Worm (Caenorhabditis elegans) whole organism, L1 larva: ENCODE results near the gene polh-1.

ENCODE experiments used
- C04F5.9 ChIP-seq: sonication (generic microtip); optimal IDR thresholded peaks from 2 replicates; lab custom pipeline; 2016; ENCODE audit warnings: missing genetic modification characterization, missing compliant biosample characterization
- C34B4.2 ChIP-seq: sonication (generic microtip); optimal IDR thresholded peaks from 2 replicates; lab custom pipeline; 2017; ENCODE audit warnings: mild to moderate bottlenecking, missing genetic modification characterization, missing compliant biosample characterization
- F16B12.6 ChIP-seq: fragments of 150-350 bp; optimal IDR thresholded peaks from 2 replicates; lab custom pipeline; 2014; ENCODE audit warnings: missing biosample characterization, missing genetic modification characterization
- aha-1 ChIP-seq: fragments of 150-350 bp; optimal IDR thresholded peaks from 2 replicates; lab custom pipeline; 2014; ENCODE audit warnings: missing biosample characterization, missing genetic modification characterization
- ama-1 ChIP-seq: fragments of 150-350 bp; optimal IDR thresholded peaks from 2 replicates; lab custom pipeline; 2014
- ceh-63 ChIP-seq: fragments of 200-800 bp; sonication (Bioruptor generic); optimal IDR thresholded peaks from 2 replicates; lab custom pipeline; 2018; ENCODE audit warnings: mild to moderate bottlenecking, missing genetic modification characterization, missing compliant biosample characterization
- ceh-90 ChIP-seq: sonication (generic microtip); optimal IDR thresholded peaks from 2 replicates; lab custom pipeline; 2016; ENCODE audit warnings: missing genetic modification characterization, missing compliant biosample characterization
- dpl-1 ChIP-seq, 3 experiments: fragments of 150-350 bp in 2 of 3; sonication (generic microtip) in 1 of 3; optimal IDR thresholded peaks; 2 replicates each; lab custom pipeline; 2014 to 2017; ENCODE audit warnings: missing biosample characterization in 3 of 3, missing genetic modification characterization in 3 of 3, missing genetic modification reagents in 3 of 3
- efl-1 ChIP-seq, 4 experiments: fragments of 150-350 bp; optimal IDR thresholded peaks in 3 of 4; peaks in 1 of 4; 1 replicate in 1 of 4; 2 replicates in 3 of 4; lab custom pipeline; 2014; ENCODE audit warnings: missing biosample characterization in 2 of 4, missing genetic modification characterization in 2 of 4, missing genetic modification reagents in 2 of 4
- efl-3 ChIP-seq: fragments of 200-800 bp; sonication (Bioruptor generic); optimal IDR thresholded peaks from 2 replicates; lab custom pipeline; 2018; ENCODE audit warnings: mild to moderate bottlenecking, missing genetic modification characterization, missing compliant biosample characterization
- egl-27 ChIP-seq, 2 experiments: fragments of 150-350 bp in 1 of 2; sonication (generic microtip); optimal IDR thresholded peaks; 3 replicates each; lab custom pipeline; 2017 to 2018; ENCODE audit warnings: missing biosample characterization in 2 of 2, missing genetic modification characterization in 2 of 2, missing genetic modification reagents in 2 of 2
- elt-2 ChIP-seq: sonication (generic microtip); optimal IDR thresholded peaks from 2 replicates; lab custom pipeline; 2016; ENCODE audit warnings: missing genetic modification characterization, mild to moderate bottlenecking, inconsistent platforms, missing compliant biosample characterization, missing genetic modification reagents
- elt-3 ChIP-seq, 6 experiments: fragments of 150-350 bp in 1 of 6; sonication (generic microtip); optimal IDR thresholded peaks; 2 replicates each; lab custom pipeline; 2017 to 2018; ENCODE audit warnings: missing biosample characterization in 6 of 6, missing genetic modification characterization in 6 of 6, inconsistent platforms in 1 of 6
- hlh-4 ChIP-seq: sonication (generic microtip); optimal IDR thresholded peaks from 2 replicates; lab custom pipeline; 2016; ENCODE audit warnings: mild to moderate bottlenecking, missing genetic modification characterization, missing compliant biosample characterization
- irx-1 ChIP-seq: sonication (generic microtip); optimal IDR thresholded peaks from 2 replicates; lab custom pipeline; 2016; ENCODE audit warnings: missing genetic modification characterization, missing compliant biosample characterization
- isw-1 ChIP-seq: fragments of 200-800 bp; sonication (Bioruptor generic); IDR thresholded peaks from 2 replicates; pipeline ENCODE4 v1.3.6; 2022; ENCODE audit warnings: missing genetic modification characterization, missing compliant biosample characterization
- jun-1 ChIP-seq: fragments of 150-350 bp; optimal IDR thresholded peaks from 2 replicates; lab custom pipeline; 2014; ENCODE audit warnings: missing biosample characterization, missing genetic modification reagents, missing genetic modification characterization
- lin-35 ChIP-seq, 2 experiments: fragments of 150-350 bp; optimal IDR thresholded peaks; 2 replicates each; lab custom pipeline; 2014; ENCODE audit warnings: missing biosample characterization in 2 of 2, missing genetic modification characterization in 2 of 2, missing genetic modification reagents in 2 of 2
- lin-39 ChIP-seq: fragments of 150-350 bp; optimal IDR thresholded peaks from 2 replicates; lab custom pipeline; 2014; ENCODE audit warnings: missing biosample characterization, missing genetic modification reagents, missing genetic modification characterization
- lsy-2 ChIP-seq, 2 experiments: fragments of 150-350 bp; optimal IDR thresholded peaks; 2 replicates each; lab custom pipeline; 2014; ENCODE audit warnings: missing biosample characterization in 2 of 2, missing genetic modification characterization in 2 of 2
- mdl-1 ChIP-seq, 2 experiments: fragments of 150-350 bp; optimal IDR thresholded peaks; 2 replicates each; lab custom pipeline; 2014 to 2017; ENCODE audit warnings: missing biosample characterization in 2 of 2, missing genetic modification characterization in 2 of 2, inconsistent platforms in 1 of 2
- mef-2 ChIP-seq: fragments of 150-350 bp; optimal IDR thresholded peaks from 2 replicates; lab custom pipeline; 2014; ENCODE audit warnings: missing biosample characterization, missing genetic modification characterization
- mep-1 ChIP-seq: fragments of 150-350 bp; optimal IDR thresholded peaks from 2 replicates; lab custom pipeline; 2014; ENCODE audit warnings: missing biosample characterization, missing genetic modification characterization
- nhr-47 ChIP-seq: sonication (generic microtip); optimal IDR thresholded peaks from 2 replicates; lab custom pipeline; 2016; ENCODE audit warnings: mild to moderate bottlenecking, missing genetic modification characterization, moderate library complexity, missing compliant biosample characterization
- nhr-76 ChIP-seq: sonication (generic microtip); optimal IDR thresholded peaks from 2 replicates; lab custom pipeline; 2017; ENCODE audit warnings: missing biosample characterization, missing genetic modification characterization
- nhr-84 ChIP-seq: sonication (generic microtip); optimal IDR thresholded peaks from 2 replicates; lab custom pipeline; 2017; ENCODE audit warnings: missing biosample characterization, missing genetic modification characterization
- nhr-85 ChIP-seq: sonication (generic microtip); peaks from one replicate; lab custom pipeline; 2016; ENCODE audit warnings: missing genetic modification characterization, inconsistent platforms, missing compliant biosample characterization
- nhr-90 ChIP-seq: sonication (generic microtip); optimal IDR thresholded peaks from 2 replicates; lab custom pipeline; 2016; ENCODE audit warnings: mild to moderate bottlenecking, missing genetic modification characterization, missing compliant biosample characterization; ENCODE audit not compliant: poor library complexity
- pag-3 ChIP-seq: sonication (generic microtip); optimal IDR thresholded peaks from 2 replicates; lab custom pipeline; 2017; ENCODE audit warnings: missing genetic modification characterization, mild to moderate bottlenecking, missing compliant biosample characterization, antibody characterized with exemption, borderline replicate concordance; ENCODE audit not compliant: insufficient read depth
- sptf-1 ChIP-seq: fragments of 150-350 bp; optimal IDR thresholded peaks from 2 replicates; lab custom pipeline; 2014; ENCODE audit warnings: missing biosample characterization, missing genetic modification characterization
- swsn-7 ChIP-seq: sonication (generic microtip); optimal IDR thresholded peaks from 2 replicates; lab custom pipeline; 2016; ENCODE audit warnings: missing genetic modification characterization, missing compliant biosample characterization
- unc-130 ChIP-seq: fragments of 150-350 bp; optimal IDR thresholded peaks from 2 replicates; lab custom pipeline; 2017; ENCODE audit warnings: missing biosample characterization, missing genetic modification characterization, inconsistent platforms
- unc-62 ChIP-seq: fragments of 150-350 bp; optimal IDR thresholded peaks from 2 replicates; lab custom pipeline; 2014; ENCODE audit warnings: missing biosample characterization, missing genetic modification reagents, missing genetic modification characterization
- vab-15 ChIP-seq: sonication (generic microtip); optimal IDR thresholded peaks from 2 replicates; lab custom pipeline; 2017; ENCODE audit warnings: missing genotype, mild to moderate bottlenecking, missing genetic modification characterization, missing compliant biosample characterization
- xbp-1 ChIP-seq: sonication (generic microtip); optimal IDR thresholded peaks from 2 replicates; lab custom pipeline; 2016; ENCODE audit warnings: missing genetic modification characterization, missing compliant biosample characterization
- ztf-4 ChIP-seq: fragments of 150-350 bp; optimal IDR thresholded peaks from 2 replicates; lab custom pipeline; 2014; ENCODE audit warnings: missing biosample characterization, missing genetic modification characterization

Gene polh-1

DNA sequence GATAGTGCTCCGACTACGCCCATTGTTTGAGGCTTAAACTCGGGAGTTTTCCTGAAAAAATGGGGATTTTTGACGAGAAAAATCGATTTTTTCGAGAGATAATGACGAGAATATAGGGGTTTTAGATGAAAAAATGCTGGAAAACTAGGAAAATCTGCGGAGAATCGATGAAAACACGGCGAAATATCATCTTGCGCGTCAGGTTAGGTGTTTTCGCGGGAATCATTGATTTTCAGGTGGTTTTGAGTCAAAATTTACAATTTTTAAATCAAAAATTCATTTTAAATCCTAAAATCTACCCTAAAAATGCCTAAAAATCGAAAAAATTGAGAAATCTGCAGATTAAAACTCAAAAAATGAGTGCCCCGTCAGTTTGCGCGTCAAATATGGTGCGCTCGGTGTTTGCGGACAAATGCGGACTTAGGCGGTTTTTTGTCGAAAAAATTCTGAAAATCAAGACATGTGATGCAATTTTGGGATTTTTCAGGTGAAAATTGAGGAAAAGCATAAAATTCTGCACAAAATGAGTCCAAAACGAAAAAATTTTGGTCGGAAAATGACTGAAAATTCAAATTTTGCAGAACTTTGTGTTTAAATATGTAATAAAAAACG lies 11.9 kb upstream of the polh-1 start, which contains the start of gene mboa-6:
Gene mboa-6, minus strand, starts transcription at position 51 of the 612 bp plus-strand sequence.
- TF ChIP-seq jun-1 (tag; lab: Kevin White, UChicago) (no peak), lin-35 (GFP tag; optimal IDR thresholded peaks at IDR 0.05; lab: Kevin White, UChicago) (peak in 1 of 2 experiments; percentile 31), F16B12.6 (tag; lab: Kevin White, UChicago) (peak; percentile 78), vab-15 (tag; lab: Kevin White, UChicago) (no peak), elt-2 (tag; lab: Kevin White, UChicago) (no peak), ceh-90 (tag; lab: Kevin White, UChicago) (no peak), efl-1 (optimal IDR thresholded peaks at IDR 0.05; lab: Kevin White, UChicago) (peak; percentile 3 to 48), efl-1 (GFP tag; optimal IDR thresholded peaks at IDR 0.05 in 1 of 2; lab: Kevin White, UChicago) (peak; percentile 34 to 84), dpl-1 (GFP tag; optimal IDR thresholded peaks at IDR 0.05; lab: Kevin White, UChicago) (peak in 2 of 3 experiments; percentile 34 to 53), xbp-1 (tag; lab: Kevin White, UChicago) (peak; percentile 1), isw-1 (GFP tag; lab: Robert Waterston, UW) (peak; percentile 33; the same call in 1 of the 2 replicates), nhr-76 (no peak)

DNA sequence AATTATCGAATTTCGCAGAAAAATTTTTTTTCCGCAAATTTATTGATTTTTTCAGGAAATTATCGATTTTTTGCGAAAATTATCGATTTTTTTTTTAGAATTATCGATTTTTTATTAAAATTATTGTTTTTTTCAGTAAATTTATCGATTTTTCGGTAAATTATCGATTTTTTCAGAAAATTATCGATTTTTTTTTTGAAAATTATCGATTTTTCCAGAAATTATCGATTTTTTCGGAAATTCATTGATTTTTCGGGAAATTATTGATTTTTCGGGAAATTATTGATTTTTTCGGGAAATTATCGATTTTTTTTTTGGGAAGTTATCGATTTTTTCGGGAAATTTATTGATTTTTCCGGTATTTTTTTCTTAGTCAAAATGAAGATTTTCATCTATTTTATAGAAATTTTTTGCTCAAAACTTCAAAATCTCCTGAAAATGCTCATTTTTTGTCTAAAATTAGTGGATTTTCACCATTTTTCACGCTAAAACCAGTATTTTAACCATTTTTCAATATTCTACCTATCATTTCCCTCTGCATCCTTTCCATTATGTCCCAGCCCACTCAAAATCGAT lies 5.5 kb upstream of the polh-1 start:
- TF ChIP-seq efl-3 (GFP tag; lab: Kevin White, UChicago) (no peak), lin-39 (no peak)

DNA sequence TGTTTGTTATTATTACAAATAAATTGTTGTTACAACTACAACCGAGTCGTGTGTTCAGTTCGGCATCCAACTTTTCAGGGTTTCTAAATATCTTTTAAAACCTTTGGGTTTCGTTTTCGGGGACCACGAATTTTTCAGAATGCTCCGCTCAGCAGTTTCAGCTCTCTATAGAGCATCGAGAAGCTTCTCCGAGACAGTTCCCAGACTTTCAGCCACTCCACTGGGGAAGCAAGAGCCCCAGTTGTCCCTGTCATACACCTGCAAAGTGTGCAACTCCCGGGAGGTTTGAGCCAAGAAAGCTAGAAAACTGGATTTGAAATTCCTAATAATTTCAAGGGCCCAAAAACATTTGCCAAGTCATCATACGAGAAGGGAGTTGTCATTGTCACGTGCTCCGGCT lies 1.3 kb upstream of the polh-1 start, which contains the start of gene F53A3.7:
Gene F53A3.7, plus strand, starts transcription at position 139 of the 400 bp plus-strand sequence.
- peak; percentile 76 for TF ChIP-seq ama-1 (lab: Kevin White, UChicago)
- TF ChIP-seq elt-2 (tag; lab: Kevin White, UChicago), result peak; percentile 3
- TF ChIP-seq swsn-7 (tag; lab: Kevin White, UChicago), result peak; percentile 4
- TF ChIP-seq lsy-2 (tag; optimal IDR thresholded peaks at IDR 0.05; lab: Kevin White, UChicago), result peak in 1 of 2 experiments; percentile 42
- peak; percentile 63 for TF ChIP-seq nhr-85 (tag; lab: Kevin White, UChicago)
- peak; percentile 1 for TF ChIP-seq efl-3 (GFP tag; lab: Kevin White, UChicago)
- TF ChIP-seq efl-1 (optimal IDR thresholded peaks at IDR 0.05; lab: Kevin White, UChicago), result peak; percentile 8 to 22
- TF ChIP-seq efl-1 (GFP tag; optimal IDR thresholded peaks at IDR 0.05 in 1 of 2; lab: Kevin White, UChicago), result peak in 1 of 2 experiments; percentile 86
- TF ChIP-seq nhr-90 (tag; lab: Kevin White, UChicago), result peak; percentile 18
- peak in 1 of 2 experiments; percentile 14 for TF ChIP-seq egl-27 (tag; optimal IDR thresholded peaks at IDR 0.05; lab: Kevin White, UChicago)
- no peak for TF ChIP-seq sptf-1 (tag; lab: Kevin White, UChicago)
- no peak for TF ChIP-seq dpl-1 (GFP tag; optimal IDR thresholded peaks at IDR 0.05; lab: Kevin White, UChicago)

DNA sequence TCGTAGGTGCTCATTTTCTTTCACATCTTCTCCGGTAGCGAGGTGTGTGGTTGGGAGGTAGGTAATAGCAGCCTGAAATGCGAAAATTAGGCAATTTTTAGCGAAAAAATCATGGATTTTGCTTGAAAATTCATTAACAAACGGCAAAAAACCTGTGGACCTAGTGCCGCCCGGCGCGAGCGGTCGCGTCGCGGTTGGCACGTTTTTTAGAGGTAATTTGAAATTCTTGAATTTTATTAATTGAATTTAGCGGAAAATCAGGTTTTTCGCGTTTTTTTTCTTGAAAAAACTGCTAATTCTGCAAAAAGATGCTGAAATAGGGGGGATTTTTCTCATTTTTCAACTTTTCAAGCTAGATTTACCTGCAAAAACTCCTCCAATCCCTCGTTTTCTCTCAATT lies 707 bp downstream of the polh-1 start:
- TF ChIP-seq dpl-1 (GFP tag; optimal IDR thresholded peaks at IDR 0.05; lab: Kevin White, UChicago), result peak in 1 of 3 experiments; percentile 4
- no peak for TF ChIP-seq ztf-4 (tag; lab: Kevin White, UChicago)
- no peak for TF ChIP-seq mdl-1 (tag; optimal IDR thresholded peaks at IDR 0.05; lab: Kevin White, UChicago)
- TF ChIP-seq efl-1 (optimal IDR thresholded peaks at IDR 0.05; lab: Kevin White, UChicago), result no peak
- peak; percentile 22 to 92 for TF ChIP-seq efl-1 (GFP tag; optimal IDR thresholded peaks at IDR 0.05 in 1 of 2; lab: Kevin White, UChicago)
- peak in 1 of 2 experiments; percentile 10 for TF ChIP-seq lin-35 (GFP tag; optimal IDR thresholded peaks at IDR 0.05; lab: Kevin White, UChicago)
- TF ChIP-seq lin-39, result no peak
- TF ChIP-seq ceh-90 (tag; lab: Kevin White, UChicago), result no peak
- TF ChIP-seq, all 84 proteins: peak for 3

DNA sequence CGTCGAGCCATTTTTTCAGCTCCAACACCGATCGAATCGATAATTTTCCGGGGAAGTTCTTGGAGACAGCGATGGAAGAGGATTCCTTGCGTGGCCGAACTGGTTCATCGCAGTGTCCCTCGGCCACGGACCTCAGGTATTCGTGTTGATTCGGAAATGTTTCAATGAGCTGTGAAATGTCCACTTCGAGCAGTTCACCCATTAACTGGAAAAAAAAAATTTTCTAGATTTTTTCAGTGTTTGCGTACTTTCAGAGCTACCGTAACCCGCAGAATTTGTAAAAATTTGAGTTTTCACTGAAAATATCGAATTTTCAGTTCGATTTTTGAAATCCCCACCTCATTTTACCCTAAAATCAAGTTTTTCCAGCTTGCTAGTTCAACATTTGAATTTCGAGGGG lies 2.2 kb downstream of the polh-1 start:
- TF ChIP-seq efl-1 (optimal IDR thresholded peaks at IDR 0.05; lab: Kevin White, UChicago), result no peak
- peak in 1 of 2 experiments; percentile 90 for TF ChIP-seq efl-1 (GFP tag; optimal IDR thresholded peaks at IDR 0.05 in 1 of 2; lab: Kevin White, UChicago)
- no peak for TF ChIP-seq mdl-1 (tag; optimal IDR thresholded peaks at IDR 0.05; lab: Kevin White, UChicago)

DNA sequence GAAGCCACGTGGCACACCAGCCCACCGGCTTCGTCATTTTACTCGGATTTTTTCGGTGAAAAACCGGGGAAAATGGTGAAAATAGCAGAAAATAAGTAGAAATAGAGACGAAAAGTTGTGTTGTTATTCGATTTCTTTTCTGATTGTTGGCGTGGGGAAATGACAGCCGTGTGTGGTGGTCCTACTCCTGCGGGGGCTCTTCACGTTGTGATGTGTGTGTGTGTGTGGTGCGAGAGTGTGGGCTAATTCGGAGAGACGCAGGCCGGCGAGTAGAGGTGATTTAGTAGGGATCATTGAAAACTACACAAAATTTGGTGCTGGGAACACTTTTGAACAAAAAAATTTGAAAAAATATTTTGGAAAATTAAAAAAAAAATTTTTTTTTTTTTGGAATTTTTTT lies 6.6 kb downstream of the polh-1 start, which contains the start of gene F53A3.1:
Gene F53A3.1, minus strand, starts transcription at position 150 of the 400 bp plus-strand sequence.
- TF ChIP-seq nhr-47 (no peak), unc-62 (GFP tag; lab: Kevin White, UChicago) (no peak), aha-1 (tag; lab: Kevin White, UChicago) (no peak), ceh-63 (GFP tag; lab: Kevin White, UChicago) (no peak), hlh-4 (tag; lab: Kevin White, UChicago) (no peak), nhr-84 (tag; lab: Kevin White, UChicago) (no peak), C04F5.9 (tag; lab: Kevin White, UChicago) (no peak), pag-3 (tag; lab: Kevin White, UChicago) (no peak), dpl-1 (GFP tag; optimal IDR thresholded peaks at IDR 0.05; lab: Kevin White, UChicago) (no peak), elt-2 (tag; lab: Kevin White, UChicago) (no peak), egl-27 (tag; optimal IDR thresholded peaks at IDR 0.05; lab: Kevin White, UChicago) (no peak), lin-35 (GFP tag; optimal IDR thresholded peaks at IDR 0.05; lab: Kevin White, UChicago) (no peak), C34B4.2 (tag; lab: Kevin White, UChicago) (no peak), unc-130 (no peak), mef-2 (tag; lab: Kevin White, UChicago) (no peak), elt-3 (tag; optimal IDR thresholded peaks at IDR 0.05; lab: Kevin White, UChicago) (no peak), mep-1 (tag; lab: Kevin White, UChicago) (no peak), irx-1 (tag; lab: Kevin White, UChicago) (no peak)
